Worm (Caenorhabditis elegans) whole organism, L4 larva: Measurements from ENCODE around the gene Y59E9AL.36.
"Not testable (repeated sequence)": the region's sequence is repeated elsewhere in the genome, so short reads cannot be mapped to it uniquely, and the experiment has no call there.

Experiments
- D1046.2 ChIP-seq: fragments of 200-800 bp; sonication (Bioruptor generic); IDR thresholded peaks from 2 replicates; pipeline ENCODE4 v1.3.6; 2022; ENCODE audit warnings: missing genetic modification characterization, missing compliant biosample characterization
- F49E8.2 ChIP-seq: sonication (generic microtip); optimal IDR thresholded peaks from 2 replicates; lab custom pipeline; 2016; ENCODE audit warnings: missing compliant biosample characterization, mild to moderate bottlenecking, missing genetic modification characterization, borderline replicate concordance
- R02D3.7 ChIP-seq: fragments of 150-350 bp; sonication (generic microtip); optimal IDR thresholded peaks from 3 replicates; lab custom pipeline; 2014; ENCODE audit warnings: missing biosample characterization, missing genetic modification characterization
- Y105C5A.15 ChIP-seq: fragments of 200-800 bp; sonication (Bioruptor generic); IDR thresholded peaks from 2 replicates; pipeline ENCODE4 v1.3.6; 2022; ENCODE audit warnings: missing genetic modification characterization, missing compliant biosample characterization
- Y5F2A.4 ChIP-seq: fragments of 200-800 bp; sonication (Bioruptor generic); optimal IDR thresholded peaks from 2 replicates; lab custom pipeline; 2018; ENCODE audit warnings: mild to moderate bottlenecking, missing genetic modification characterization, missing compliant biosample characterization
- ZK546.5 ChIP-seq, 2 experiments: sonication (generic microtip); optimal IDR thresholded peaks; 2 replicates each; lab custom pipeline; 2017; ENCODE audit warnings: missing biosample characterization in 2 of 2, missing genetic modification characterization in 2 of 2
- aha-1 ChIP-seq: fragments of 150-350 bp; peaks from one replicate; lab custom pipeline; 2014; ENCODE audit warnings: missing biosample characterization, missing genetic modification characterization
- aly-2 ChIP-seq: sonication (generic microtip); optimal IDR thresholded peaks from 2 replicates; lab custom pipeline; 2018; ENCODE audit warnings: missing biosample characterization, missing genetic modification characterization
- ama-1 ChIP-seq: fragments of 150-350 bp; optimal IDR thresholded peaks from 2 replicates; lab custom pipeline; 2014; ENCODE audit warnings: inconsistent platforms, mixed read lengths
- ceh-28 ChIP-seq: fragments of 150-350 bp; optimal IDR thresholded peaks from 2 replicates; lab custom pipeline; 2014; ENCODE audit warnings: missing biosample characterization, missing genetic modification reagents, missing genetic modification characterization
- ceh-32 ChIP-seq: sonication (generic microtip); optimal IDR thresholded peaks from 2 replicates; lab custom pipeline; 2016; ENCODE audit warnings: mild to moderate bottlenecking, missing genetic modification characterization, missing compliant biosample characterization; ENCODE audit not compliant: poor library complexity
- ceh-44 ChIP-seq: fragments of 200-800 bp; sonication (Bioruptor generic); IDR thresholded peaks from 2 replicates; pipeline ENCODE4 v1.3.6; 2022; ENCODE audit warnings: missing genetic modification reagents, missing genetic modification characterization, missing compliant biosample characterization
- cey-2 ChIP-seq: sonication (generic microtip); optimal IDR thresholded peaks from 3 replicates; lab custom pipeline; 2017; ENCODE audit warnings: missing genetic modification characterization, mild to moderate bottlenecking, missing compliant biosample characterization, antibody characterized with exemption, borderline replicate concordance; ENCODE audit not compliant: insufficient read depth
- ctbp-1 ChIP-seq: fragments of 200-800 bp; sonication (Bioruptor generic); IDR thresholded peaks from 2 replicates; pipeline ENCODE4 v1.3.6; 2022; ENCODE audit warnings: missing genetic modification reagents, missing genetic modification characterization, missing compliant biosample characterization
- dmd-8 ChIP-seq: fragments of 200-800 bp; sonication (Bioruptor generic); IDR thresholded peaks from 2 replicates; pipeline ENCODE4 v1.3.6; 2022; ENCODE audit warnings: missing genetic modification characterization, missing compliant biosample characterization
- dve-1 ChIP-seq: sonication (generic microtip); optimal IDR thresholded peaks from 2 replicates; lab custom pipeline; 2017; ENCODE audit warnings: antibody characterized with exemption, mild to moderate bottlenecking, missing genetic modification characterization, missing compliant biosample characterization; ENCODE audit not compliant: insufficient read depth
- egl-27 ChIP-seq: sonication (generic microtip); optimal IDR thresholded peaks from 3 replicates; lab custom pipeline; 2017; ENCODE audit warnings: missing biosample characterization, missing genetic modification reagents, missing genetic modification characterization
- fkh-10 ChIP-seq: fragments of 150-350 bp; optimal IDR thresholded peaks from 2 replicates; lab custom pipeline; 2014; ENCODE audit warnings: missing biosample characterization, missing genetic modification reagents, missing genetic modification characterization
- gei-8 ChIP-seq: fragments of 200-800 bp; sonication (Bioruptor generic); optimal IDR thresholded peaks from 2 replicates; lab custom pipeline; 2018; ENCODE audit warnings: mild to moderate bottlenecking, missing genetic modification characterization, missing compliant biosample characterization
- hlh-11 ChIP-seq: fragments of 200-800 bp; sonication (Bioruptor generic); optimal IDR thresholded peaks from 2 replicates; lab custom pipeline; 2018; ENCODE audit warnings: mild to moderate bottlenecking, missing genetic modification characterization, missing compliant biosample characterization
- hmg-1.1 ChIP-seq: fragments of 200-800 bp; sonication (Bioruptor generic); IDR thresholded peaks from 2 replicates; pipeline ENCODE4 v1.3.6; 2022; ENCODE audit warnings: missing genetic modification reagents, missing genetic modification characterization, missing compliant biosample characterization
- jun-1 ChIP-seq: fragments of 150-350 bp; optimal IDR thresholded peaks from 2 replicates; lab custom pipeline; 2014; ENCODE audit warnings: missing biosample characterization, missing genetic modification reagents, missing genetic modification characterization
- lin-13 ChIP-seq: fragments of 150-350 bp; optimal IDR thresholded peaks from 2 replicates; lab custom pipeline; 2014; ENCODE audit warnings: missing biosample characterization, missing genetic modification reagents, missing genetic modification characterization
- lin-15B ChIP-seq: fragments of 150-350 bp; sonication (generic microtip); optimal IDR thresholded peaks from 3 replicates; lab custom pipeline; 2014; ENCODE audit warnings: missing biosample characterization, missing genetic modification characterization
- lin-38 ChIP-seq: fragments of 200-800 bp; sonication (Bioruptor generic); IDR thresholded peaks from 2 replicates; pipeline ENCODE4 v1.3.6; 2022; ENCODE audit warnings: missing genetic modification reagents, missing genetic modification characterization, missing compliant biosample characterization
- lsy-2 ChIP-seq, 2 experiments: fragments of 150-350 bp in 1 of 2; sonication (generic microtip) in 1 of 2; optimal IDR thresholded peaks; 2 replicates each; lab custom pipeline; 2014 to 2017; ENCODE audit warnings: missing biosample characterization in 2 of 2, missing genetic modification characterization in 2 of 2
- mep-1 ChIP-seq: fragments of 150-350 bp; sonication (generic microtip); optimal IDR thresholded peaks from 3 replicates; lab custom pipeline; 2014; ENCODE audit warnings: missing biosample characterization, missing genetic modification characterization
- mxl-3 ChIP-seq: fragments of 200-800 bp; sonication (Bioruptor generic); optimal IDR thresholded peaks from 2 replicates; lab custom pipeline; 2018; ENCODE audit warnings: mild to moderate bottlenecking, missing genetic modification characterization, missing compliant biosample characterization
- nhr-102 ChIP-seq: sonication (generic microtip); optimal IDR thresholded peaks from 2 replicates; lab custom pipeline; 2016; ENCODE audit warnings: mild to moderate bottlenecking, missing genetic modification characterization, moderate library complexity, missing compliant biosample characterization
- nhr-11 ChIP-seq: fragments of 150-350 bp; optimal IDR thresholded peaks from 2 replicates; lab custom pipeline; 2014; ENCODE audit warnings: missing biosample characterization, missing genetic modification characterization
- nhr-111 ChIP-seq: fragments of 200-800 bp; sonication (Bioruptor generic); optimal IDR thresholded peaks from 2 replicates; lab custom pipeline; 2018; ENCODE audit warnings: mild to moderate bottlenecking, missing genetic modification characterization, missing compliant biosample characterization
- nhr-25 ChIP-seq: sonication (generic microtip); optimal IDR thresholded peaks from 2 replicates; lab custom pipeline; 2017; ENCODE audit warnings: missing genetic modification characterization, mild to moderate bottlenecking, missing compliant biosample characterization, antibody characterized with exemption, moderate library complexity, borderline replicate concordance; ENCODE audit not compliant: insufficient read depth
- nhr-28 ChIP-seq: fragments of 150-350 bp; optimal IDR thresholded peaks from 2 replicates; lab custom pipeline; 2014; ENCODE audit warnings: missing biosample characterization, missing genetic modification characterization
- nhr-41 ChIP-seq: fragments of 200-800 bp; sonication (Bioruptor generic); IDR thresholded peaks from 2 replicates; pipeline ENCODE4 v1.3.6; 2022; ENCODE audit warnings: missing genetic modification reagents, missing genetic modification characterization, missing compliant biosample characterization
- nhr-6 ChIP-seq: fragments of 150-350 bp; optimal IDR thresholded peaks from 2 replicates; lab custom pipeline; 2014; ENCODE audit warnings: missing biosample characterization, missing genetic modification characterization
- nhr-76 ChIP-seq: fragments of 150-350 bp; optimal IDR thresholded peaks from 2 replicates; lab custom pipeline; 2014; ENCODE audit warnings: missing biosample characterization, missing genetic modification characterization
- pha-4 ChIP-seq, 2 experiments: fragments of 150-350 bp in 1 of 2; fragments of 200-800 bp in 1 of 2; sonication (Bioruptor generic) in 1 of 2; IDR thresholded peaks in 1 of 2; optimal IDR thresholded peaks in 1 of 2; 2 replicates each; pipeline versions ENCODE4 v1.3.6 to Lab custom; 2014 to 2022; ENCODE audit warnings: missing genetic modification characterization in 2 of 2, missing genetic modification reagents in 2 of 2, missing biosample characterization in 1 of 2, missing compliant biosample characterization in 1 of 2
- saeg-2 ChIP-seq: fragments of 200-800 bp; sonication (Bioruptor generic); IDR thresholded peaks from 2 replicates; pipeline ENCODE4 v1.3.6; 2022; ENCODE audit warnings: missing genetic modification reagents, missing genetic modification characterization, missing compliant biosample characterization
- set-16 ChIP-seq: fragments of 200-800 bp; sonication (Bioruptor generic); IDR thresholded peaks from 2 replicates; pipeline ENCODE4 v1.3.6; 2022; ENCODE audit warnings: missing genetic modification reagents, missing genetic modification characterization, missing compliant biosample characterization
- snpc-1.2 ChIP-seq: fragments of 200-800 bp; sonication (Bioruptor generic); IDR thresholded peaks from 2 replicates; pipeline ENCODE4 v1.3.6; 2022; ENCODE audit warnings: missing genetic modification reagents, missing genetic modification characterization, missing compliant biosample characterization
- zag-1 ChIP-seq: fragments of 150-350 bp; optimal IDR thresholded peaks from 2 replicates; lab custom pipeline; 2014; ENCODE audit warnings: missing biosample characterization, missing genetic modification characterization
- zip-11 ChIP-seq: fragments of 200-800 bp; sonication (Bioruptor generic); IDR thresholded peaks from 2 replicates; pipeline ENCODE4 v1.3.6; 2022; ENCODE audit warnings: missing genetic modification characterization, missing compliant biosample characterization

The Y59E9AL.36 gene

DNA sequence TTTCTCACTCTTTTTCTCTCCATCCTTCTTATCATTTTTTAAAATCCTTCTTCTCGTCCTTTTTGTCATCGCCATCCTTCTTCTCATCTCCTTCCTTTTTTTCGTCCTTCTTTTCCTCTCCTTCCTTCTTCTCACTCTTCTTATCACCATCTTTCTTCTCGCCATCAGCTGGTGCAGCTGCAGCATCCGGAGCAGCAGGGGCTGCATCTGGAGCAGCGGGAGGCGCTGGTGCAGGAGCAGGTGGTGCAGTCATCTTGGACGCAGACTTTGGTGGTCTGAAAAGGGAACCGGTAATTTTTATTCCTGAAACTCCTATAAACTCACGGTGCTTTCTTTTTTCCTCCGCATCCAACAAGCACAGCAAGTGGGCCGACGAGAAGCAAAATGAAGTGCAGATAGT lies 12.4 kb upstream of the Y59E9AL.36 start:
- TF ChIP-seq dmd-8 (GFP tag; lab: Robert Waterston, UW): 0 out of 2 replicates have a peak, but pooled peaks have one; percentile 18
- TF ChIP-seq set-16 (GFP tag; lab: Robert Waterston, UW): peak; percentile 89
- TF ChIP-seq Y105C5A.15 (GFP tag; lab: Robert Waterston, UW): 0 out of 2 replicates have a peak, but pooled peaks have one; percentile 15
- TF ChIP-seq jun-1 (tag; lab: Kevin White, UChicago): no peak
- peak; percentile 65 for TF ChIP-seq aha-1 (tag; lab: Kevin White, UChicago)
- TF ChIP-seq nhr-41 (GFP tag; lab: Robert Waterston, UW): no peak

DNA sequence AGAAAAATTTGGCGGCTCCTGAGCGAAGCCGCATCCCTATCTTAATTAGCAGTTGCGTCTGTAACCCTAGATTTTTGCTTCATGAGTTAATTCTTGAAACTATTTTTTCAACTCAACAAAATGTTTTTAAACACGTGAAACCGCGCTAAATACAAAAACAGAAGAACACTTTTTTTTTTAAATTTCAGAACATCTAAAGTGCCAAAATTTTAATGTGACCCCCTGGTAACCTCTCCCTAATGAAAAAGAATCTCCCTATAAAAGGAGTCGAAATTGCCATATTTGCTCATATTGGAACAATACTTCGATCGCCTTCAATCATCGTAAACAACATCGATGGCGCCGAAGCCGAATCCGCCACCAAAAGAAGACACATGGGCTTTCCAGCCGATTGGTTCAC lies 9.2 kb upstream of the Y59E9AL.36 start, which contains the start of gene nsph-4.2:
nsph-4.2 (plus strand) TSS at position 301 of the 400 bp plus-strand sequence.
- not testable (repeated sequence) for TF ChIP-seq nhr-111; nhr-6 (tag; lab: Kevin White, UChicago); nhr-102

DNA sequence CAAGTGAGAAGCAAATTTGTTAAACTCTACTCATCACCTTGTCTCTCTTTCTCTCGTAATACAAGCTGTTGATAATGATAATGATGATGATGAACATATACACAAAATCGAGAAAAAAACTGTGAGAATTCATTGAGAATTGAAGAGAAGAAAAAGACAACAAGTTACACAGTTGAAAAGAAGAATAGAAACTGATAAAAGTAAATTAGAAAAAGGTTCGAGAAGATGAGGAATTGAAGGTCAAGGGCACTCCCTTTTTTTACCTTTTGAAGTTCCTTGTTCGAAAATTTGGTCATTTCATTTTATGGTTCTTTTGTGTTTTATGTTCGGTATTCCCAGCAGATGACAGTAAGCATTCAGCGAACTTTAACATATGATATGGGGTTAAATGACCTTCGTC lies 7.1 kb upstream of the Y59E9AL.36 start:
- peak; percentile 15 for TF ChIP-seq nhr-76 (tag; lab: Kevin White, UChicago)
- TF ChIP-seq nhr-28 (tag; lab: Kevin White, UChicago): peak; percentile 48
- peak; percentile 49 for TF ChIP-seq nhr-25 (tag; lab: Kevin White, UChicago)
- TF ChIP-seq gei-8: no peak
- TF ChIP-seq cey-2 (tag; lab: Kevin White, UChicago): peak; percentile 49
- peak; percentile 7 for TF ChIP-seq dve-1 (tag; lab: Kevin White, UChicago)

DNA sequence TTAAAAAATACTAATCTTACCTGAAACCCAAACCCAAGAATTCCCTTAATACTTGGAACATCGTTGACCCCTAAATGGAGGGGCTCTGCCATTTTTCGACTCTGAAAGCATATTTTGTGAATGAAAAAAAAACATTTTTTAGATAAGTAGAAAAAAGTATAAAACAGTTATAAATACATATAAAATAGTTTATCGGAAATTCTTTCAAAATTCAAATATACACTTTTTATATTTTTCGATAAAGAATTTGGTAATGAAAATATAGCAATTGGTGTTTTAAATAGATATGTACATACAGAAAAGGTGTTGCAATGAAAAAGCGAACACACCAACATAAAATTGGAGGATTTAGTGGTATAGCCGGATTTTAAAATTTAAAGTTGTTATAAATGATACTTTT lies 5.8 kb upstream of the Y59E9AL.36 start, which contains the start of gene Y59E9AL.4:
Y59E9AL.4 (minus strand) TSS at position 101 of the 400 bp plus-strand sequence.
- no peak for TF ChIP-seq saeg-2 (GFP tag; lab: Robert Waterston, UW)
- TF ChIP-seq lsy-2 (tag; optimal IDR thresholded peaks at IDR 0.05; lab: Kevin White, UChicago): no peak
- TF ChIP-seq pha-4 (GFP tag; IDR thresholded peaks at IDR 0.05; lab: Robert Waterston, UW): no peak
- no peak for TF ChIP-seq pha-4 (tag; optimal IDR thresholded peaks at IDR 0.05; lab: Kevin White, UChicago)
- no peak for TF ChIP-seq zip-11 (GFP tag; lab: Robert Waterston, UW)
- TF ChIP-seq ama-1 (lab: Kevin White, UChicago): no peak
- no peak for TF ChIP-seq fkh-10 (GFP tag; lab: Kevin White, UChicago)
- no peak for TF ChIP-seq hmg-1.1 (GFP tag; lab: Robert Waterston, UW)

DNA sequence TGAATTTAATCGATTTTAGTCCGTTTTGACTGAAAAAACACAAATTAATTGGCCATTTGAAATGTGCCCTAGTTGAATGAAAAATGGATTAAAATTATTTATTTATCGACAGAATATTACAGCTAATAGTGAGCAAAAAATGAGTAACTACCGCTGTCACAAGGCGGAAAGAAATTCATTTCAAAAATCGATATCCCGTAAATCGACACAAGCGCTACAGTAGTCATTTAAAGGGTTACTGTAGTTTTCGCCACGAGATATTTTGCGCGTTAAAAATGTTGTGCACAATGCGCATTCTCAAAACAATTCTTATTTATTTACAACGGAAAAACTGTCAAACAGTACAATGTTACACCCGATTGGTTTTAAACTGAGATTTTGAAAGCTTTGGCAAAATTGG lies 1.3 kb upstream of the Y59E9AL.36 start:
- TF ChIP-seq ceh-44 (GFP tag; lab: Robert Waterston, UW) (no peak), lin-15B (no peak), nhr-11 (tag; lab: Kevin White, UChicago) (no peak), ceh-28 (tag; lab: Kevin White, UChicago) (no peak), hlh-11 (no peak), snpc-1.2 (GFP tag; lab: Robert Waterston, UW) (0 out of 2 replicates have a peak, but pooled peaks have one; percentile 43), egl-27 (tag; lab: Kevin White, UChicago) (no peak), ceh-32 (no peak), R02D3.7 (tag; lab: Kevin White, UChicago) (peak; percentile 9), mep-1 (tag; lab: Kevin White, UChicago) (peak; percentile 5), zag-1 (tag; lab: Kevin White, UChicago) (no peak), dve-1 (tag; lab: Kevin White, UChicago) (no peak), lsy-2 (tag; optimal IDR thresholded peaks at IDR 0.05; lab: Kevin White, UChicago) (peak in 1 of 2 experiments; percentile 8), saeg-2 (GFP tag; lab: Robert Waterston, UW) (no peak), ZK546.5 (tag; optimal IDR thresholded peaks at IDR 0.05; lab: Kevin White, UChicago) (no peak), lin-13 (GFP tag; lab: Kevin White, UChicago) (no peak), Y5F2A.4 (GFP tag; lab: Kevin White, UChicago) (no peak), nhr-41 (GFP tag; lab: Robert Waterston, UW) (no peak), F49E8.2 (tag; lab: Kevin White, UChicago) (no peak), D1046.2 (no peak), aha-1 (tag; lab: Kevin White, UChicago) (peak; percentile 53), ctbp-1 (GFP tag; lab: Robert Waterston, UW) (no peak), zip-11 (GFP tag; lab: Robert Waterston, UW) (no peak), aly-2 (tag; lab: Kevin White, UChicago) (no peak), mxl-3 (GFP tag; lab: Kevin White, UChicago) (no peak), lin-38 (GFP tag; lab: Robert Waterston, UW) (peak; percentile 41)
